Worm (Caenorhabditis elegans) whole organism, L2 larva: ENCODE measurements around the gene shc-2.

Source experiments
- F13H6.1 ChIP-seq: sonication (generic microtip); optimal IDR thresholded peaks from 2 replicates; lab custom pipeline; 2016; ENCODE audit warnings: missing genetic modification characterization, missing compliant biosample characterization
- R02D3.7 ChIP-seq: fragments of 150-350 bp; optimal IDR thresholded peaks from 2 replicates; lab custom pipeline; 2014; ENCODE audit warnings: missing biosample characterization, missing genetic modification characterization
- ZK546.5 ChIP-seq: sonication (generic microtip); optimal IDR thresholded peaks from 2 replicates; lab custom pipeline; 2017; ENCODE audit warnings: missing biosample characterization, missing genetic modification characterization
- alr-1 ChIP-seq: fragments of 150-350 bp; optimal IDR thresholded peaks from 2 replicates; lab custom pipeline; 2014; ENCODE audit warnings: missing biosample characterization, missing genetic modification characterization
- aly-2 ChIP-seq: fragments of 150-350 bp; optimal IDR thresholded peaks from 2 replicates; lab custom pipeline; 2014; ENCODE audit warnings: missing biosample characterization, missing genetic modification characterization
- ama-1 ChIP-seq: fragments of 150-350 bp; optimal IDR thresholded peaks from 2 replicates; lab custom pipeline; 2018; ENCODE audit warnings: inconsistent platforms
- blmp-1 ChIP-seq: sonication (generic microtip); optimal IDR thresholded peaks from 2 replicates; lab custom pipeline; 2017; ENCODE audit warnings: missing genetic modification characterization, mild to moderate bottlenecking, missing compliant biosample characterization, antibody characterized with exemption, moderate library complexity; ENCODE audit not compliant: insufficient read depth
- ceh-16 ChIP-seq: fragments of 150-350 bp; optimal IDR thresholded peaks from 2 replicates; lab custom pipeline; 2014; ENCODE audit warnings: missing biosample characterization, missing genetic modification characterization
- ceh-82 ChIP-seq: fragments of 150-350 bp; optimal IDR thresholded peaks from 2 replicates; lab custom pipeline; 2014; ENCODE audit warnings: missing biosample characterization, missing genetic modification characterization
- crh-2 ChIP-seq: sonication (generic microtip); optimal IDR thresholded peaks from 2 replicates; lab custom pipeline; 2017; ENCODE audit warnings: missing biosample characterization, missing genetic modification characterization
- elt-1 ChIP-seq: fragments of 150-350 bp; optimal IDR thresholded peaks from 2 replicates; lab custom pipeline; 2014; ENCODE audit warnings: missing biosample characterization, missing genetic modification characterization
- elt-3 ChIP-seq: sonication (generic microtip); optimal IDR thresholded peaks from 2 replicates; lab custom pipeline; 2017; ENCODE audit warnings: missing biosample characterization, missing genetic modification characterization
- fos-1 ChIP-seq: fragments of 150-350 bp; optimal IDR thresholded peaks from 2 replicates; lab custom pipeline; 2014; ENCODE audit warnings: missing biosample characterization, missing genetic modification characterization
- gmeb-1 ChIP-seq: fragments of 150-350 bp; optimal IDR thresholded peaks from 2 replicates; lab custom pipeline; 2014; ENCODE audit warnings: missing biosample characterization, missing genetic modification characterization
- lin-13 ChIP-seq: fragments of 150-350 bp; optimal IDR thresholded peaks from 2 replicates; lab custom pipeline; 2014; ENCODE audit warnings: missing biosample characterization, missing genetic modification reagents, missing genetic modification characterization
- lin-39 ChIP-seq: fragments of 150-350 bp; optimal IDR thresholded peaks from 2 replicates; lab custom pipeline; 2014; ENCODE audit warnings: missing biosample characterization, missing genetic modification reagents, missing genetic modification characterization
- lsy-2 ChIP-seq, 2 experiments: fragments of 150-350 bp in 1 of 2; sonication (generic microtip) in 1 of 2; optimal IDR thresholded peaks; 2 replicates each; lab custom pipeline; 2014 to 2017; ENCODE audit warnings: missing biosample characterization in 2 of 2, missing genetic modification characterization in 2 of 2
- mab-5 ChIP-seq: fragments of 150-350 bp; optimal IDR thresholded peaks from 2 replicates; lab custom pipeline; 2014; ENCODE audit warnings: missing biosample characterization, missing genetic modification characterization
- mbf-1 ChIP-seq: sonication (generic microtip); optimal IDR thresholded peaks from 2 replicates; lab custom pipeline; 2017; ENCODE audit warnings: missing biosample characterization, missing genetic modification characterization
- mdl-1 ChIP-seq, 2 experiments: fragments of 150-350 bp in 1 of 2; sonication (generic microtip) in 1 of 2; optimal IDR thresholded peaks; 2 replicates each; lab custom pipeline; 2017; ENCODE audit warnings: missing biosample characterization in 2 of 2, missing genetic modification characterization in 2 of 2
- nhr-10 ChIP-seq: sonication (generic microtip); optimal IDR thresholded peaks from 2 replicates; lab custom pipeline; 2017; ENCODE audit warnings: missing biosample characterization, missing genetic modification characterization
- nhr-12 ChIP-seq: fragments of 150-350 bp; optimal IDR thresholded peaks from 2 replicates; lab custom pipeline; 2014; ENCODE audit warnings: missing biosample characterization, missing genetic modification characterization
- nhr-129 ChIP-seq: fragments of 150-350 bp; optimal IDR thresholded peaks from 2 replicates; lab custom pipeline; 2014; ENCODE audit warnings: missing biosample characterization, missing genetic modification characterization
- nhr-21 ChIP-seq: fragments of 150-350 bp; optimal IDR thresholded peaks from 2 replicates; lab custom pipeline; 2014; ENCODE audit warnings: missing biosample characterization, missing genetic modification characterization
- nhr-23 ChIP-seq: fragments of 150-350 bp; optimal IDR thresholded peaks from 2 replicates; lab custom pipeline; 2014; ENCODE audit warnings: missing biosample characterization, missing genetic modification reagents, missing genetic modification characterization
- nhr-237 ChIP-seq: fragments of 150-350 bp; optimal IDR thresholded peaks from 2 replicates; lab custom pipeline; 2014; ENCODE audit warnings: missing biosample characterization, missing genetic modification characterization
- nhr-6 ChIP-seq: fragments of 150-350 bp; optimal IDR thresholded peaks from 2 replicates; lab custom pipeline; 2014; ENCODE audit warnings: missing biosample characterization, missing genetic modification characterization
- nhr-77 ChIP-seq: fragments of 150-350 bp; optimal IDR thresholded peaks from 2 replicates; lab custom pipeline; 2014; ENCODE audit warnings: missing biosample characterization, missing genetic modification characterization
- sem-4 ChIP-seq: fragments of 150-350 bp; optimal IDR thresholded peaks from 2 replicates; lab custom pipeline; 2014; ENCODE audit warnings: missing biosample characterization, missing genetic modification reagents, missing genetic modification characterization
- sma-9 ChIP-seq, 2 experiments: fragments of 150-350 bp in 1 of 2; sonication (generic microtip) in 1 of 2; optimal IDR thresholded peaks; 2 replicates each; lab custom pipeline; 2014 to 2016; ENCODE audit warnings: missing genetic modification characterization in 2 of 2, mild to moderate bottlenecking in 1 of 2, missing biosample characterization in 1 of 2, missing compliant biosample characterization in 1 of 2, missing genetic modification reagents in 1 of 2, moderate library complexity in 1 of 2
- snpc-4 ChIP-seq: fragments of 150-350 bp; optimal IDR thresholded peaks from 2 replicates; lab custom pipeline; 2014; ENCODE audit warnings: missing biosample characterization, missing genetic modification characterization
- unc-39 ChIP-seq: fragments of 150-350 bp; optimal IDR thresholded peaks from 2 replicates; lab custom pipeline; 2014; ENCODE audit warnings: missing biosample characterization, missing genetic modification characterization
- unc-62 ChIP-seq: fragments of 150-350 bp; optimal IDR thresholded peaks from 2 replicates; lab custom pipeline; 2014; ENCODE audit warnings: missing biosample characterization, missing genetic modification reagents, missing genetic modification characterization
- zag-1 ChIP-seq: fragments of 150-350 bp; optimal IDR thresholded peaks from 2 replicates; lab custom pipeline; 2014; ENCODE audit warnings: missing biosample characterization, missing genetic modification characterization
- ztf-1 ChIP-seq: fragments of 200-800 bp; sonication (Bioruptor generic); conservative IDR thresholded peaks from 2 replicates; pipeline ENCODE4 v1.3.6; 2022; ENCODE audit warnings: missing genetic modification characterization, missing compliant biosample characterization
- ztf-11 ChIP-seq: sonication (generic microtip); optimal IDR thresholded peaks from 2 replicates; lab custom pipeline; 2017; ENCODE audit warnings: missing biosample characterization, missing genetic modification characterization
- ztf-4 ChIP-seq: fragments of 150-350 bp; optimal IDR thresholded peaks from 2 replicates; lab custom pipeline; 2014; ENCODE audit warnings: missing biosample characterization, missing genetic modification characterization

Gene shc-2

DNA sequence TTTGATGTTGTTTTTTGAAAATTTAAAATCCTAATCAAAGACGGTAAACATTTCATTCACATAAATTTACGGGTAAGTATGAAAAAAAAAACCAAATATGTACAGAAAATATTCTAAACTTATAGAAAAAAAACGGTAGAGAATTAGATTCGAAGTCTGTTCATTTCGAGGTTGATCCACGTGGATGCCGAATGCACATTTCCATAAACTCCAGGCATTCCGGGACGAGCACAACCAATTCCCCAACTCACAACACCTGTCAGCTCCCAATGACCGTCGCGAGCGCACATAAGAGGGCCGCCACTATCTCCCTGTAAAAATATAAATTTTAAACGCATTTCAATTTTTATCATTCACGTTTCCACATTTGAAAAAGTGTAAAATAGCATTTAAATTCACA lies 20.8 kb upstream of the shc-2 start:
- TF ChIP-seq snpc-4 (tag; lab: Kevin White, UChicago) (no peak), fos-1 (tag; lab: Kevin White, UChicago) (no peak), mdl-1 (tag; optimal IDR thresholded peaks at IDR 0.05; lab: Kevin White, UChicago) (no peak), F13H6.1 (tag; lab: Kevin White, UChicago) (no peak), lsy-2 (tag; optimal IDR thresholded peaks at IDR 0.05; lab: Kevin White, UChicago) (no peak), gmeb-1 (tag; lab: Kevin White, UChicago) (no peak), ZK546.5 (tag; lab: Kevin White, UChicago) (no peak), unc-39 (tag; lab: Kevin White, UChicago) (no peak)
- TF ChIP-seq, all 48 proteins: peak for 0

DNA sequence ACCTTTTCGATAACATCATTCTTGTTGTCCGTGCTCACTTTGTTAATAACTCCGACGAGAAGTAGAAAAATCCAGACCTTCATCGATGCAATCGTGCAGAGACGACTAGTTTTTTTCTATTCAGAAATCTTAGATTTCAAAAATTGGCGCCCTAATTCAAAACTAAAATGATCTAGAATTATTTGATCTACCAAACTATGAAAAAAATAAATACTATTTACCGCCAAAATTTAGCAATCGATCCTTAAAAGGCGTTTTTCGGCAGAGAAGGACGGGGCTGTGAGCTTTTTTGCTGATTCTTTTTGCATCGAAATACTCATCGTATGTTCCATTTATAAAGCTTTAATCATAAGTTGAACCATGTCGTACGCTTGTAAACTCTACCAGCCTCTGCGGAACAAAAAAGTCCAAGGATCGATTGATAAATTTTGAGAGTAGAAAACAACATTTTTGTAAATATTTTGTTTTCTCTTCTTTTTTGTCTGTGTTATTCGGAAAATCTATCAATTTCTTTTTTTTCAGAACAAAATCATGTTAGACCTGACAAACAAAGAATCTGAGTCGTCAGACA lies 19.5 kb upstream of the shc-2 start, which contains the start of the genes try-1 and zyg-12:
Gene try-1, minus strand, starts transcription at position 148 of the 571 bp plus-strand sequence.
Gene zyg-12, plus strand, starts transcription at position 521 of the 571 bp plus-strand sequence.
- no peak for TF ChIP-seq ceh-82 (tag; lab: Kevin White, UChicago)
- TF ChIP-seq fos-1 (tag; lab: Kevin White, UChicago), result no peak
- TF ChIP-seq ama-1 (lab: Kevin White, UChicago), result no peak
- no peak for TF ChIP-seq aly-2 (tag; lab: Kevin White, UChicago)
- no peak for TF ChIP-seq lin-13
- no peak for TF ChIP-seq ztf-4 (tag; lab: Kevin White, UChicago)
- TF ChIP-seq unc-62 (GFP tag; lab: Kevin White, UChicago), result no peak
- no peak for TF ChIP-seq elt-1 (tag; lab: Kevin White, UChicago)
- TF ChIP-seq alr-1, result no peak
- no peak for TF ChIP-seq nhr-77 (tag; lab: Kevin White, UChicago)
- no peak for TF ChIP-seq nhr-12 (tag; lab: Kevin White, UChicago)
- no peak for TF ChIP-seq elt-3
- no peak for TF ChIP-seq nhr-23 (tag; lab: Kevin White, UChicago)
- no peak for TF ChIP-seq ztf-11 (tag; lab: Kevin White, UChicago)
- no peak for TF ChIP-seq lin-39 (tag; lab: Kevin White, UChicago)
- TF ChIP-seq F13H6.1 (tag; lab: Kevin White, UChicago), result no peak
- TF ChIP-seq zag-1 (tag; lab: Kevin White, UChicago), result no peak
- TF ChIP-seq crh-2 (tag; lab: Kevin White, UChicago), result no peak
- no peak for TF ChIP-seq mdl-1 (tag; optimal IDR thresholded peaks at IDR 0.05; lab: Kevin White, UChicago)
- TF ChIP-seq, all 48 proteins: peak for 0

DNA sequence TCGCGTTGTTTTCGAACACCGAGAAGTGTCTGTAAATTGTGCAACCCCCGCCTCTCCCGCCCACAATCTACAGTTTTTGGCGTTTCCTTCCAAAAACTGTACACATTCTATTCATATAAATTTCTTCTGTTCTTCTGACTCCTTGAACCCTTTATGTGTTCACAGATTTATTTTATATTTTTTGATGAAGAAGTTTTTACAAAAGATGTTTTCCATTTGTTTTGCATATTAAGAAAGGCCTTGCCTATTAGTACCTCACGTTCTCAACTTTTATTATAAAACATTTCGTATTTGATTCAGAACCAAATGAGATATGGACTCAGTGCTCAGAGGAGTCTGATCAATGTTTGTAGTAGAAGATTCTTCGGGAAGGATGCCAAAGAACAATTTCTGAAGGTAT lies 15.7 kb upstream of the shc-2 start, which contains the start of gene ndx-3:
Gene ndx-3, plus strand, starts transcription at position 301 of the 400 bp plus-strand sequence.
- TF ChIP-seq nhr-23 (tag; lab: Kevin White, UChicago) (no peak), nhr-10 (tag; lab: Kevin White, UChicago) (no peak), nhr-12 (tag; lab: Kevin White, UChicago) (no peak), aly-2 (tag; lab: Kevin White, UChicago) (no peak), lin-13 (no peak), lsy-2 (tag; optimal IDR thresholded peaks at IDR 0.05; lab: Kevin White, UChicago) (no peak), snpc-4 (tag; lab: Kevin White, UChicago) (no peak), mbf-1 (tag; lab: Kevin White, UChicago) (no peak), ama-1 (lab: Kevin White, UChicago) (no peak), sma-9 (GFP tag; optimal IDR thresholded peaks at IDR 0.05; lab: Kevin White, UChicago) (no peak), sma-9 (tag; optimal IDR thresholded peaks at IDR 0.05; lab: Kevin White, UChicago) (no peak), R02D3.7 (tag; lab: Kevin White, UChicago) (no peak)

DNA sequence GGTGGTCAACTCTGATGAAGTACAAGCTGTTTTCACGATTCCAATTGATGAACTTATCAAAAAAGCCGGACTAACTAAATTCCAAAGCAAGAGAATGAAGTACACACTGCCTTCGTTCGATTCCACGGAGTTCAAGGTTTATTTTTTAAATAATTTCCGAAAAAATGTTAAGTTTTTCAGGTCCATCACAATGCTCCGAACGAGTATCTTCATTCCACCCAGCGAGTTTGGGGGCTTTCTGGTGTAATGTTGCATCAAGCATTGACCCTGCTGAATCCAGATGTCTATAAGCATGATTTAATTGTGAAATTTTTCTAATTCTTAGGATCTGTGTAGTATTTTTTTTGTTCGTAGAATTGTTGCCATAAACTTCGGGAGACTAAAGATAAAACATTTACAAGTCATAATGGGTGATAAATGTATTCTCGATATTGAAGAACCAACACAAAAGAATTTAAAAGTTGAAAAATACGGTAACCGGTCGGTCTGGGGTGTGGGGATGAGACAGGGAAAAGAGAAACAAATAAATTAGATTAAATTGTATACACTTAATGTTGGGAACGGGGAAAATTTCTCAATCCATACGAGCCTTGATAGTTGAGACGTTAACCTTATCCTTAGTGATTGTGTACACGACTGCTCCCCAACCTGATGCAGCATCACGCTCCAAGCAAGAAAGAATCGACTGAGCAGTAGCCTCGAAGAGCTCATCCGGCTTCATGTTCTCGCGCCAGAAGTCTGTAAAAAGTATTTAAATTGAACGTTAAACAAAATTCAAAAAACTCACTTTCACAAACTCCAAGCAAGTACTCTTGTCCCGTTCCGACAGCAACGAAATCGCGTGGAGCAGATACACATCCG lies 14.6 kb upstream of the shc-2 start:
- TF ChIP-seq nhr-12 (tag; lab: Kevin White, UChicago), result no peak
- TF ChIP-seq lsy-2 (tag; optimal IDR thresholded peaks at IDR 0.05; lab: Kevin White, UChicago), result no peak
- TF ChIP-seq mab-5, result no peak
- no peak for TF ChIP-seq ztf-4 (tag; lab: Kevin White, UChicago)
- no peak for TF ChIP-seq sma-9 (GFP tag; optimal IDR thresholded peaks at IDR 0.05; lab: Kevin White, UChicago)
- no peak for TF ChIP-seq sma-9 (tag; optimal IDR thresholded peaks at IDR 0.05; lab: Kevin White, UChicago)
- TF ChIP-seq ztf-1 (GFP tag; lab: Robert Waterston, UW), result no peak
- TF ChIP-seq gmeb-1 (tag; lab: Kevin White, UChicago), result no peak

DNA sequence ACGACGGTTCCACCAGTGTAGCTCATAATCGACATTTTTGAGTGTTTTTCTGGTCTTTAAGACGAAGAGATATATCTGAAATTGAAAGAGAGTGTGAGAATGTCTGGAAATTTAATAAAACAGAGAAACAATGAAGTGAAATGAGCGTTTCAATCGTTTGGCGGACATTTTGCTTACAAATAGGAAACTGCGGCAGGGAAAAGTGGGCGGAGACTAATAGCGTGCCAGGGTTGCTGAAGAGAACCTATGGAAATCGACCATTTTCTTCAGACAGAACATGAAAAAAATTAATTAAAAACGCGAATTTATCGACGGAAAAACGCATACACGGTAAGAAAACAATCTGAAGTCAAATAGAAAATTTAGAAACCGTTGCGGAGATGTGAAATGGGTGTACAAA lies 13.6 kb upstream of the shc-2 start, which contains the start of gene pbs-3:
Gene pbs-3, minus strand, starts transcription at position 75 of the 400 bp plus-strand sequence.
- TF ChIP-seq sem-4 (tag; lab: Kevin White, UChicago) (no peak), nhr-237 (no peak), elt-1 (tag; lab: Kevin White, UChicago) (no peak), R02D3.7 (tag; lab: Kevin White, UChicago) (no peak), blmp-1 (tag; lab: Kevin White, UChicago) (no peak), F13H6.1 (tag; lab: Kevin White, UChicago) (peak; percentile 13), elt-3 (no peak), ZK546.5 (tag; lab: Kevin White, UChicago) (no peak), ceh-16 (no peak), nhr-77 (tag; lab: Kevin White, UChicago) (no peak), crh-2 (tag; lab: Kevin White, UChicago) (peak; percentile 73), mbf-1 (tag; lab: Kevin White, UChicago) (no peak), alr-1 (no peak), ztf-11 (tag; lab: Kevin White, UChicago) (no peak), ceh-82 (tag; lab: Kevin White, UChicago) (no peak), mdl-1 (tag; optimal IDR thresholded peaks at IDR 0.05; lab: Kevin White, UChicago) (no peak), nhr-129 (peak; percentile 84), nhr-21 (tag; lab: Kevin White, UChicago) (peak; percentile 41), aly-2 (tag; lab: Kevin White, UChicago) (no peak), lin-39 (tag; lab: Kevin White, UChicago) (no peak), unc-62 (GFP tag; lab: Kevin White, UChicago) (no peak), lin-13 (peak; percentile 76), nhr-6 (tag; lab: Kevin White, UChicago) (no peak), lsy-2 (tag; optimal IDR thresholded peaks at IDR 0.05; lab: Kevin White, UChicago) (peak; percentile 22 to 76)
